Fruit fly (Drosophila melanogaster) whole organism: ENCODE results near the gene Deaf1.

Experiments used
- CG8478 ChIP-seq: fragments of >200 bp; optimal IDR thresholded peaks from 2 replicates; lab custom pipeline; 2018; ENCODE audit warnings: inconsistent platforms
- Dll ChIP-seq: fragments of >200 bp; optimal IDR thresholded peaks from 2 replicates; lab custom pipeline; 2017
- EcR ChIP-seq, 2 experiments: fragments of >200 bp; optimal IDR thresholded peaks; 2 replicates each; lab custom pipeline; 2017; ENCODE audit warnings: missing biosample characterization in 2 of 2, missing genetic modification characterization in 2 of 2, missing genetic modification reagents in 2 of 2
- pan ChIP-seq: fragments of >200 bp; optimal IDR thresholded peaks from 2 replicates; lab custom pipeline; 2017
- psq ChIP-seq: fragments of >200 bp; optimal IDR thresholded peaks from 2 replicates; lab custom pipeline; 2017
- usp ChIP-seq: fragments of >200 bp; optimal IDR thresholded peaks from 2 replicates; lab custom pipeline; 2017; ENCODE audit warnings: missing biosample characterization, missing genetic modification characterization, mixed read lengths

Gene Deaf1

DNA sequence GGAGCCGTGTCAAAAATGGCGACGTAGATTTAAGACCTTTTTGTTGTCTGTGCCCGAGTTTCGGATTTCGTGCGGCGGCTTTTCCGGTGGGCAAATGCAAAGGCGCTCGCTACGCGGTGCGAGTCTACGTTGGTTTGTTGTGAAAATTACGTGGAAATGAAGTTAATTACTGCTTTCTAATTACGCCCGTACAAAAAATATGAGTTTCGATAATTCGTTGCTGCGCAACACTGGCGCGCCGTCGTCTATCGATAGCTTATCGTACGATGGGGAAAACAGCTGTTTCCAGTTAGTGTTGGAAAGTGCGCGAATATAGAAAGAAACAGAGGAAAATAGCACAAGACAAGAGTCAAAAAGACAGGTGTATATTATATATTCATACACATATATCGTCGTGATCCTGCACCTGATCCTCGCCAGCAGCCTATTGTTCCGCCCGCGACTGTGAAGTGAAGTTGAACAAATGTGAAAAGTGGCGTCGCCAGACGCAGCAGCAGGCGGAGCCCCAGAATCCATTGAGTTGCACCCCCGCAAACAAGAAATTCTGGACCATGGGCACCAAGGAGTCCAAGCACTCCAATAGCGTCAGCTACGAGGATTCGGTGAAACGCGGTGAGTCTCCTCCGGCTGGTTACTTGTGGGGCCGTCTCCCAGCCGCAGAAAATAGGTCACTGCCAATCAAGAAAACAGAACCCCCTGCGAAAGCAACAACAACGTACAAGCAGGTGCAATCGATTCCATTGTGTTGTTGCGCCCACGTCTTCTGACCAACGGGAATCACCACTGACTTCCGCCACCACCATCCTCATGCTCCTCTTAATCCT is 53.1 kb downstream of the Deaf1 start, which contains the start of the genes Rab8 and Usp32:
Rab8 (minus strand) TSS at position 236 of the 824 bp plus-strand sequence.
Usp32 (plus strand) TSS at position 297 of the 824 bp plus-strand sequence.
- TF ChIP-seq CG8478 (lab: Kevin White, UChicago) (no peak), EcR (GFP tag; optimal IDR thresholded peaks at IDR 0.05; lab: Kevin White, UChicago) (no peak), Dll (no peak), psq (lab: Kevin White, UChicago) (no peak), pan (no peak), usp (GFP tag; lab: Kevin White, UChicago) (no peak)

DNA sequence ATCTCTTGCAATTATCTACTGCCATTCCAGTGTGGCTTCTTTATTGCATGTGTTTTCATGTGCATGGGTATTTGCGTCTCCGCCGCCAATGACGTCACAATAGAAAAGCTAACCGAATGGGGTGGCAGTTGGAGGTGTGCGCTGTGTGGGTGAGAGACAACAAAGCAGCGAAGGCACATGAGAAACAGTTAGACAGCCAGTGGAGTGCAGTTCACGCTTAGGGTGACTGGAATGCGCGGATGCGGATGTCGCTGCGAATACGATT is 53.6 kb downstream of the Deaf1 start:
- no peak for TF ChIP-seq usp (GFP tag; lab: Kevin White, UChicago)
- TF ChIP-seq CG8478 (lab: Kevin White, UChicago) = no peak
- no peak for TF ChIP-seq EcR (GFP tag; optimal IDR thresholded peaks at IDR 0.05; lab: Kevin White, UChicago)
- TF ChIP-seq psq (lab: Kevin White, UChicago) = no peak
- no peak for TF ChIP-seq pan
- no peak for TF ChIP-seq Dll

DNA sequence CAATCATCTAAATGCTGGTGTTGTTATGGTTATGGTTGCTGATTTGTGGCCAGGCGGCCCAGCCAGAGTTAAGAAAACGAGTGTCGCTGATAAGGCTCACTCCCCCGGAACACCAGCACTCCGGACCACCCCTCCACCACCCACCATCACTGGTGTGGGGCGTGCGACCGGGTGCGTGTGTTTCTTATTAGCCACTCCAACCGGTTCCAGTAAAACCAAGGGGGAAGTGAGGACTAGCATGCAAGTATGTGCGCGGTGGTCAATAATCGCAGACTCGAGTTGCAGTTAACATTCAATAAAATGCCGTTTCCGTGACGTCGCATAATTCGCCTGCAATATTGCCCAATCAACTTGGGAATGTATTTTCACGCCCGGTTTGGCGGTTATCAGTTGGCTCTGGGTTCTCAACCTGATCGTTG is 54.5 kb downstream of the Deaf1 start:
- no peak for TF ChIP-seq pan
- no peak for TF ChIP-seq EcR (GFP tag; optimal IDR thresholded peaks at IDR 0.05; lab: Kevin White, UChicago)
- no peak for TF ChIP-seq usp (GFP tag; lab: Kevin White, UChicago)
- no peak for TF ChIP-seq psq (lab: Kevin White, UChicago)
- TF ChIP-seq CG8478 (lab: Kevin White, UChicago) = no peak
- TF ChIP-seq Dll = no peak

DNA sequence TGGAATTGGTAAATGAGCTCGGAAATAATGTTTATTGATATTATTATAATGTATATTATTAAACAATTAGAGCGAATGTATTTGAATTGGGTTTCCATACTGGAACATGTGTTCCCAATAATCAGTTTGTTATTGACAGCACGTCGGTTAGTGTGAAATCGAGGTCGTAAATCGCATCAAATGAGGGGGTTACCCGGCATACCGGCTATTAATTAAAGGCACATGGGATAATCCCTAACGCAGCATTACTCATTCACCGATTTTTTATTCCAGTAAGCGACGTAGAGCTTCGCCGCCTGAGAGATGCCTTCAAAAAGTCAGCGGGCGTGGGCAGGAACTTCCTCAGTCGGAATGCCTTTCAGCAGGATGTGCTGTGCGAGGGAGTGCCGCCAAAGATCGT is 55.5 kb downstream of the Deaf1 start:
- no peak for TF ChIP-seq pan
- TF ChIP-seq usp (GFP tag; lab: Kevin White, UChicago) = no peak
- TF ChIP-seq CG8478 (lab: Kevin White, UChicago) = no peak
- TF ChIP-seq EcR (GFP tag; optimal IDR thresholded peaks at IDR 0.05; lab: Kevin White, UChicago) = no peak
- TF ChIP-seq Dll = no peak
